Worm (Caenorhabditis elegans) whole organism, L4 larva: Measurements from ENCODE around the gene ZC449.2.
A peak's percentile ranks its signal among the peaks of the same experiment; 100 is the strongest.

Experiments used
- F10B5.3 ChIP-seq: sonication (generic microtip); optimal IDR thresholded peaks from 2 replicates; lab custom pipeline; 2016; ENCODE audit warnings: mild to moderate bottlenecking, missing genetic modification characterization, missing compliant biosample characterization
- F44E2.7 ChIP-seq: fragments of 200-800 bp; sonication (Bioruptor generic); IDR thresholded peaks from 2 replicates; pipeline ENCODE4 v2.1.2; 2022; ENCODE audit warnings: missing genetic modification characterization, missing compliant biosample characterization
- F49E8.2 ChIP-seq: sonication (generic microtip); optimal IDR thresholded peaks from 2 replicates; lab custom pipeline; 2016; ENCODE audit warnings: missing compliant biosample characterization, mild to moderate bottlenecking, missing genetic modification characterization, borderline replicate concordance
- R02D3.7 ChIP-seq: fragments of 150-350 bp; sonication (generic microtip); optimal IDR thresholded peaks from 3 replicates; lab custom pipeline; 2014; ENCODE audit warnings: missing biosample characterization, missing genetic modification characterization
- Y5F2A.4 ChIP-seq: fragments of 200-800 bp; sonication (Bioruptor generic); optimal IDR thresholded peaks from 2 replicates; lab custom pipeline; 2018; ENCODE audit warnings: mild to moderate bottlenecking, missing genetic modification characterization, missing compliant biosample characterization
- Y75B8A.6 ChIP-seq: fragments of 200-800 bp; sonication (Bioruptor generic); IDR thresholded peaks from 2 replicates; pipeline ENCODE4 v1.3.6; 2022; ENCODE audit warnings: missing genetic modification reagents, missing genetic modification characterization, missing compliant biosample characterization
- aly-2 ChIP-seq: sonication (generic microtip); optimal IDR thresholded peaks from 2 replicates; lab custom pipeline; 2018; ENCODE audit warnings: missing biosample characterization, missing genetic modification characterization
- ceh-20 ChIP-seq: fragments of 200-800 bp; sonication (Bioruptor generic); IDR thresholded peaks from 2 replicates; pipeline ENCODE4 v1.3.6; 2022; ENCODE audit warnings: missing genetic modification reagents, missing genetic modification characterization, missing compliant biosample characterization
- ceh-28 ChIP-seq: fragments of 150-350 bp; optimal IDR thresholded peaks from 2 replicates; lab custom pipeline; 2014; ENCODE audit warnings: missing biosample characterization, missing genetic modification reagents, missing genetic modification characterization
- ceh-32 ChIP-seq: sonication (generic microtip); optimal IDR thresholded peaks from 2 replicates; lab custom pipeline; 2016; ENCODE audit warnings: mild to moderate bottlenecking, missing genetic modification characterization, missing compliant biosample characterization; ENCODE audit not compliant: poor library complexity
- ceh-44 ChIP-seq: fragments of 200-800 bp; sonication (Bioruptor generic); IDR thresholded peaks from 2 replicates; pipeline ENCODE4 v1.3.6; 2022; ENCODE audit warnings: missing genetic modification reagents, missing genetic modification characterization, missing compliant biosample characterization
- ces-1 ChIP-seq: fragments of 150-350 bp; sonication (generic microtip); optimal IDR thresholded peaks from 4 replicates; lab custom pipeline; 2014; ENCODE audit warnings: missing biosample characterization, missing genetic modification reagents, missing genetic modification characterization
- daf-12 ChIP-seq: fragments of 150-350 bp; optimal IDR thresholded peaks from 2 replicates; lab custom pipeline; 2014; ENCODE audit warnings: missing biosample characterization, missing genetic modification reagents, missing genetic modification characterization
- daf-19 ChIP-seq: fragments of 200-800 bp; sonication (Bioruptor generic); conservative IDR thresholded peaks from 2 replicates; pipeline ENCODE4 v1.3.6; 2022; ENCODE audit warnings: missing genetic modification characterization, missing compliant biosample characterization
- daf-8 ChIP-seq: fragments of 200-800 bp; sonication (Bioruptor generic); IDR thresholded peaks from 2 replicates; pipeline ENCODE4 v1.3.6; 2022; ENCODE audit warnings: missing genetic modification characterization, missing compliant biosample characterization
- dmd-6 ChIP-seq: fragments of 200-800 bp; sonication (Bioruptor generic); IDR thresholded peaks from 2 replicates; pipeline ENCODE4 v1.3.6; 2022; ENCODE audit warnings: missing genetic modification reagents, missing genetic modification characterization, missing compliant biosample characterization
- duxl-1 ChIP-seq: sonication (generic microtip); optimal IDR thresholded peaks from 2 replicates; lab custom pipeline; 2016; ENCODE audit warnings: mild to moderate bottlenecking, missing genetic modification characterization, moderate library complexity, missing compliant biosample characterization; ENCODE audit not compliant: poor library complexity
- dve-1 ChIP-seq: sonication (generic microtip); optimal IDR thresholded peaks from 2 replicates; lab custom pipeline; 2017; ENCODE audit warnings: antibody characterized with exemption, mild to moderate bottlenecking, missing genetic modification characterization, missing compliant biosample characterization; ENCODE audit not compliant: insufficient read depth
- egl-27 ChIP-seq: sonication (generic microtip); optimal IDR thresholded peaks from 3 replicates; lab custom pipeline; 2017; ENCODE audit warnings: missing biosample characterization, missing genetic modification reagents, missing genetic modification characterization
- gei-8 ChIP-seq: fragments of 200-800 bp; sonication (Bioruptor generic); optimal IDR thresholded peaks from 2 replicates; lab custom pipeline; 2018; ENCODE audit warnings: mild to moderate bottlenecking, missing genetic modification characterization, missing compliant biosample characterization
- hlh-30 ChIP-seq: sonication (generic microtip); optimal IDR thresholded peaks from 2 replicates; lab custom pipeline; 2017; ENCODE audit warnings: antibody characterized with exemption, mild to moderate bottlenecking, missing genetic modification characterization, missing compliant biosample characterization; ENCODE audit not compliant: insufficient read depth
- lim-7 ChIP-seq: fragments of 200-800 bp; sonication (Bioruptor generic); IDR thresholded peaks from 2 replicates; pipeline ENCODE4 v1.3.6; 2022; ENCODE audit warnings: missing genetic modification characterization, missing compliant biosample characterization
- lin-1 ChIP-seq: fragments of 200-800 bp; sonication (Bioruptor generic); IDR thresholded peaks from 2 replicates; pipeline ENCODE4 v1.3.6; 2022; ENCODE audit warnings: missing genetic modification reagents, missing genetic modification characterization, missing compliant biosample characterization
- lin-13 ChIP-seq: fragments of 150-350 bp; optimal IDR thresholded peaks from 2 replicates; lab custom pipeline; 2014; ENCODE audit warnings: missing biosample characterization, missing genetic modification reagents, missing genetic modification characterization
- lin-15B ChIP-seq: fragments of 150-350 bp; sonication (generic microtip); optimal IDR thresholded peaks from 3 replicates; lab custom pipeline; 2014; ENCODE audit warnings: missing biosample characterization, missing genetic modification characterization
- lin-29 ChIP-seq: fragments of 200-800 bp; sonication (Bioruptor generic); IDR thresholded peaks from 2 replicates; pipeline ENCODE4 v1.3.6; 2022; ENCODE audit warnings: missing genetic modification reagents, missing genetic modification characterization, missing compliant biosample characterization
- lin-38 ChIP-seq: fragments of 200-800 bp; sonication (Bioruptor generic); IDR thresholded peaks from 2 replicates; pipeline ENCODE4 v1.3.6; 2022; ENCODE audit warnings: missing genetic modification reagents, missing genetic modification characterization, missing compliant biosample characterization
- lir-3 ChIP-seq: sonication (generic microtip); optimal IDR thresholded peaks from 2 replicates; lab custom pipeline; 2016; ENCODE audit warnings: mild to moderate bottlenecking, missing genetic modification characterization, missing compliant biosample characterization
- madf-5 ChIP-seq, 2 experiments: fragments of 200-800 bp; sonication (Bioruptor generic); IDR thresholded peaks; 2 replicates each; pipeline ENCODE4 v1.3.6; 2022; ENCODE audit warnings: missing compliant biosample characterization in 2 of 2, missing genetic modification characterization in 2 of 2
- mxl-2 ChIP-seq: fragments of 200-800 bp; sonication (Bioruptor generic); conservative IDR thresholded peaks from 2 replicates; pipeline ENCODE4 v1.3.6; 2022; ENCODE audit warnings: missing genetic modification reagents, missing genetic modification characterization, missing compliant biosample characterization
- nhr-102 ChIP-seq: sonication (generic microtip); optimal IDR thresholded peaks from 2 replicates; lab custom pipeline; 2016; ENCODE audit warnings: mild to moderate bottlenecking, missing genetic modification characterization, moderate library complexity, missing compliant biosample characterization
- nhr-237 ChIP-seq: sonication (generic microtip); optimal IDR thresholded peaks from 2 replicates; lab custom pipeline; 2017; ENCODE audit warnings: missing biosample characterization, missing genetic modification characterization
- nhr-25 ChIP-seq: sonication (generic microtip); optimal IDR thresholded peaks from 2 replicates; lab custom pipeline; 2017; ENCODE audit warnings: missing genetic modification characterization, mild to moderate bottlenecking, missing compliant biosample characterization, antibody characterized with exemption, moderate library complexity, borderline replicate concordance; ENCODE audit not compliant: insufficient read depth
- nhr-28 ChIP-seq: fragments of 150-350 bp; optimal IDR thresholded peaks from 2 replicates; lab custom pipeline; 2014; ENCODE audit warnings: missing biosample characterization, missing genetic modification characterization
- nhr-41 ChIP-seq: fragments of 200-800 bp; sonication (Bioruptor generic); IDR thresholded peaks from 2 replicates; pipeline ENCODE4 v1.3.6; 2022; ENCODE audit warnings: missing genetic modification reagents, missing genetic modification characterization, missing compliant biosample characterization
- nhr-48 ChIP-seq: sonication (generic microtip); optimal IDR thresholded peaks from 2 replicates; lab custom pipeline; 2016; ENCODE audit warnings: mild to moderate bottlenecking, missing genetic modification characterization, missing compliant biosample characterization
- nhr-6 ChIP-seq: fragments of 150-350 bp; optimal IDR thresholded peaks from 2 replicates; lab custom pipeline; 2014; ENCODE audit warnings: missing biosample characterization, missing genetic modification characterization
- php-3 ChIP-seq: fragments of 200-800 bp; sonication (Bioruptor generic); IDR thresholded peaks from 2 replicates; pipeline ENCODE4 v1.3.6; 2022; ENCODE audit warnings: missing genetic modification reagents, missing genetic modification characterization, missing compliant biosample characterization
- pqm-1 ChIP-seq: sonication (generic microtip); optimal IDR thresholded peaks from 2 replicates; lab custom pipeline; 2017; ENCODE audit warnings: missing biosample characterization, missing genetic modification characterization
- set-16 ChIP-seq: fragments of 200-800 bp; sonication (Bioruptor generic); IDR thresholded peaks from 2 replicates; pipeline ENCODE4 v1.3.6; 2022; ENCODE audit warnings: missing genetic modification reagents, missing genetic modification characterization, missing compliant biosample characterization
- skn-1 ChIP-seq: fragments of 150-350 bp; optimal IDR thresholded peaks from 2 replicates; lab custom pipeline; 2014; ENCODE audit warnings: missing biosample characterization, missing genetic modification characterization
- spr-3 ChIP-seq: fragments of 200-800 bp; sonication (Bioruptor generic); optimal IDR thresholded peaks from 2 replicates; lab custom pipeline; 2018; ENCODE audit warnings: mild to moderate bottlenecking, missing genetic modification characterization, missing compliant biosample characterization
- tag-97 ChIP-seq: fragments of 200-800 bp; sonication (Bioruptor generic); IDR thresholded peaks from 2 replicates; pipeline ENCODE4 v1.3.6; 2022; ENCODE audit warnings: missing genetic modification characterization, missing compliant biosample characterization
- tra-1 ChIP-seq: fragments of 200-800 bp; sonication (Bioruptor generic); IDR thresholded peaks from 2 replicates; pipeline ENCODE4 v1.3.6; 2022; ENCODE audit warnings: missing genetic modification reagents, missing genetic modification characterization, missing compliant biosample characterization
- unc-130 ChIP-seq: sonication (generic microtip); optimal IDR thresholded peaks from 2 replicates; lab custom pipeline; 2016; ENCODE audit warnings: missing genetic modification reagents, missing genetic modification characterization, missing compliant biosample characterization
- unc-62 ChIP-seq, 3 experiments: fragments of 150-350 bp in 1 of 3; sonication (generic microtip); optimal IDR thresholded peaks in 2 of 3; peaks in 1 of 3; 1 replicate in 1 of 3; 2 replicates in 2 of 3; lab custom pipeline; 2014 to 2017; ENCODE audit warnings: missing biosample characterization in 3 of 3, missing genetic modification characterization in 3 of 3, missing genetic modification reagents in 3 of 3, missing genotype in 1 of 3
- vab-7 ChIP-seq: fragments of 200-800 bp; sonication (Bioruptor generic); IDR thresholded peaks from 2 replicates; pipeline ENCODE4 v1.3.6; 2022; ENCODE audit warnings: missing genetic modification reagents, missing genetic modification characterization, missing compliant biosample characterization
- zfp-2 ChIP-seq: sonication (generic microtip); optimal IDR thresholded peaks from 2 replicates; lab custom pipeline; 2016; ENCODE audit warnings: mild to moderate bottlenecking, missing genetic modification characterization, missing compliant biosample characterization
- zfp-3 ChIP-seq: fragments of 200-800 bp; sonication (Bioruptor generic); conservative IDR thresholded peaks from 2 replicates; pipeline ENCODE4 v1.3.6; 2022; ENCODE audit warnings: missing genetic modification reagents, missing genetic modification characterization, missing compliant biosample characterization
- zip-11 ChIP-seq: fragments of 200-800 bp; sonication (Bioruptor generic); IDR thresholded peaks from 2 replicates; pipeline ENCODE4 v1.3.6; 2022; ENCODE audit warnings: missing genetic modification characterization, missing compliant biosample characterization
- ztf-11 ChIP-seq: fragments of 150-350 bp; optimal IDR thresholded peaks from 2 replicates; lab custom pipeline; 2014; ENCODE audit warnings: missing biosample characterization, missing genetic modification characterization

Gene ZC449.2

ce11 chrX:4971427-4971826, 49.7 kb upstream of the ZC449.2 start (continued):
- TF ChIP-seq nhr-237 (tag; lab: Kevin White, UChicago) (no peak), ceh-32 (no peak), set-16 (GFP tag; lab: Robert Waterston, UW) (peak; percentile 51; the same call in 1 of the 2 replicates), unc-62 (GFP tag; optimal IDR thresholded peaks at IDR 0.05 in 1 of 2; lab: Kevin White, UChicago) (peak in 1 of 2 experiments; percentile 88), unc-62 (tag; optimal IDR thresholded peaks at IDR 0.05; lab: Kevin White, UChicago) (no peak), lim-7 (no peak), ces-1 (GFP tag; lab: Kevin White, UChicago) (no peak), zip-11 (GFP tag; lab: Robert Waterston, UW) (no peak), zfp-2 (tag; lab: Kevin White, UChicago) (no peak), nhr-25 (peak; percentile 68), zfp-3 (GFP tag; lab: Robert Waterston, UW) (no peak), php-3 (no peak), lin-15B (no peak), daf-12 (no peak), lir-3 (tag; lab: Kevin White, UChicago) (no peak), lin-29 (GFP tag; lab: Robert Waterston, UW) (no peak), mxl-2 (GFP tag; lab: Robert Waterston, UW) (no peak), nhr-41 (no peak), tra-1 (no peak), hlh-30 (tag; lab: Kevin White, UChicago) (peak; percentile 93), F44E2.7 (GFP tag; lab: Robert Waterston, UW) (no peak), spr-3 (no peak), madf-5 (GFP tag; IDR thresholded peaks at IDR 0.05; lab: Robert Waterston, UW) (no peak), Y75B8A.6 (GFP tag; lab: Robert Waterston, UW) (no peak), F10B5.3 (tag; lab: Kevin White, UChicago) (no peak), duxl-1 (tag; lab: Kevin White, UChicago) (peak; percentile 35), R02D3.7 (no peak), F49E8.2 (no peak), daf-8 (GFP tag; lab: Robert Waterston, UW) (no peak), Y5F2A.4 (GFP tag; lab: Kevin White, UChicago) (no peak), ceh-44 (GFP tag; lab: Robert Waterston, UW) (no peak), nhr-48 (no peak), vab-7 (GFP tag; lab: Robert Waterston, UW) (no peak), daf-19 (no peak), lin-13 (GFP tag; lab: Kevin White, UChicago) (peak; percentile 10), ztf-11 (no peak), lin-38 (GFP tag; lab: Robert Waterston, UW) (no peak), tag-97 (no peak), egl-27 (tag; lab: Kevin White, UChicago) (no peak), ceh-20 (GFP tag; lab: Robert Waterston, UW) (0 out of 2 replicates have a peak, but pooled peaks have one; percentile 13), dve-1 (tag; lab: Kevin White, UChicago) (peak; percentile 59), ceh-28 (tag; lab: Kevin White, UChicago) (no peak), nhr-28 (tag; lab: Kevin White, UChicago) (peak; percentile 50), nhr-102 (no peak), nhr-6 (peak; percentile 41), dmd-6 (peak; percentile 35), lin-1 (GFP tag; lab: Robert Waterston, UW) (0 out of 2 replicates have a peak, but pooled peaks have one; percentile 32), gei-8 (no peak), aly-2 (no peak), pqm-1 (no peak), unc-130 (GFP tag; lab: Kevin White, UChicago) (no peak), skn-1 (no peak)
